Fruit fly (Drosophila melanogaster): ENCODE results near the gene CG17292.

Gene CG17292

dm6 chr2L:8370364-8371326, at the start of gene CG17292 (continued):
- TF ChIP-seq lmd (GFP tag; IDR thresholded peaks at IDR 0.05) (peak; percentile 46), zf30C (GFP tag; optimal IDR thresholded peaks at IDR 0.05) (no peak), Ets65A (GFP tag) (no peak), CG6175 (GFP tag; IDR thresholded peaks at IDR 0.05) (peak; percentile 58; the same call in 2 of the 3 replicates), Tbp (GFP tag; optimal IDR thresholded peaks at IDR 0.05) (no peak), mam (GFP tag; optimal IDR thresholded peaks at IDR 0.05) (peak; percentile 3), Nf-YA (GFP tag; IDR thresholded peaks at IDR 0.05) (peak; percentile 41; the same call in 1 of the 2 replicates), CG4617 (GFP tag; optimal IDR thresholded peaks at IDR 0.05; ENCODE audit: borderline replicate concordance) (peak; percentile 23), sug (tag; optimal IDR thresholded peaks at IDR 0.05) (peak; percentile 47), CG11504 (tag; optimal IDR thresholded peaks at IDR 0.05) (peak; percentile 25)

- 0 out of 3 replicates have a peak, but pooled peaks have one; percentile 52 for TF ChIP-seq ci (GFP tag; IDR thresholded peaks at IDR 0.05)
- TF ChIP-seq CG7372 (GFP tag; IDR thresholded peaks at IDR 0.05): 0 out of 2 replicates have a peak, but pooled peaks have one; percentile 40
- peak; percentile 77; the same call in 1 of the 4 replicates for TF ChIP-seq chinmo (GFP tag; IDR thresholded peaks at IDR 0.05; ENCODE audit: partially characterized antibody)
- no peak for TF ChIP-seq Gsc (GFP tag; IDR thresholded peaks at IDR 0.05)
- TF ChIP-seq Rfx (GFP tag; IDR thresholded peaks at IDR 0.05): 0 out of 2 replicates have a peak, but pooled peaks have one; percentile 19
- TF ChIP-seq ewg (GFP tag; optimal IDR thresholded peaks at IDR 0.05): peak; percentile 5
- peak in 1 of 2 experiments; percentile 9 for TF ChIP-seq Trl (optimal IDR thresholded peaks at IDR 0.05)
- no peak for TF ChIP-seq Trl (GFP tag; optimal IDR thresholded peaks at IDR 0.05)
- TF ChIP-seq Nf-YC (tag; optimal IDR thresholded peaks at IDR 0.05): peak; percentile 7
- 0 out of 2 replicates have a peak, but pooled peaks have one; percentile 11 for TF ChIP-seq CG32767 (GFP tag; IDR thresholded peaks at IDR 0.05)
- TF ChIP-seq CG18599 (GFP tag; optimal IDR thresholded peaks at IDR 0.05): peak; percentile 7
- 0 out of 2 replicates have a peak, but pooled peaks have one; percentile 29 for TF ChIP-seq CG14441 (GFP tag; IDR thresholded peaks at IDR 0.05)
- peak; percentile 91 for TF ChIP-seq Deaf1 (tag; optimal IDR thresholded peaks at IDR 0.05)
- TF ChIP-seq E2f1 (GFP tag; IDR thresholded peaks at IDR 0.05): 0 out of 2 replicates have a peak, but pooled peaks have one; percentile 19
- TF ChIP-seq toy (GFP tag; IDR thresholded peaks at IDR 0.05): no peak
- TF ChIP-seq ranshi (GFP tag; IDR thresholded peaks at IDR 0.05): 0 out of 2 replicates have a peak, but pooled peaks have one; percentile 5
- peak; percentile 45 for TF ChIP-seq cg (GFP tag; optimal IDR thresholded peaks at IDR 0.05)
- no peak for TF ChIP-seq CG1529 (GFP tag; optimal IDR thresholded peaks at IDR 0.05)
- 0 out of 2 replicates have a peak, but pooled peaks have one; percentile 24 for TF ChIP-seq slbo (GFP tag; IDR thresholded peaks at IDR 0.05)
- 0 out of 2 replicates have a peak, but pooled peaks have one; percentile 21 for TF ChIP-seq CG1024 (GFP tag; IDR thresholded peaks at IDR 0.05)
- peak; percentile 70 for TF ChIP-seq Med (GFP tag)
- 0 out of 2 replicates have a peak, but pooled peaks have one; percentile 11 for TF ChIP-seq wdn (GFP tag; IDR thresholded peaks at IDR 0.05)
- TF ChIP-seq z (GFP tag; IDR thresholded peaks at IDR 0.05): peak; percentile 76
- no peak for TF ChIP-seq Hey (tag; optimal IDR thresholded peaks at IDR 0.05)
- no peak for TF ChIP-seq CG9215 (GFP tag; IDR thresholded peaks at IDR 0.05)
Observed at dm6 chr2L:8325150-8325549, 45.1 kb upstream of the CG17292 start, which contains the start of gene CG7781. CG7781 (minus strand) TSS chr2L:8325409.
